Fruit fly (Drosophila melanogaster): ENCODE measurements around the gene pins.
A peak's percentile ranks its signal among the peaks of the same experiment; 100 is the strongest.

The pins gene

dm6 chr3R:27556972-27557371 is 25.7 kb upstream of the pins start (continued):
- TF ChIP-seq fru (optimal IDR thresholded peaks at IDR 0.05), result no peak
- TF ChIP-seq CG18476 (GFP tag; optimal IDR thresholded peaks at IDR 0.05), result no peak
- no peak for TF ChIP-seq stwl (tag; optimal IDR thresholded peaks at IDR 0.05)
- no peak for TF ChIP-seq CHES-1-like (GFP tag; optimal IDR thresholded peaks at IDR 0.05)
- no peak for TF ChIP-seq CG42726 (GFP tag; IDR thresholded peaks at IDR 0.05; ENCODE audit: partially characterized antibody)
- no peak for TF ChIP-seq HLHmδ (GFP tag; optimal IDR thresholded peaks at IDR 0.05)
- TF ChIP-seq tll (GFP tag; optimal IDR thresholded peaks at IDR 0.05), result no peak
- no peak for TF ChIP-seq luna (GFP tag; optimal IDR thresholded peaks at IDR 0.05)
- no peak for TF ChIP-seq CG2116 (GFP tag; optimal IDR thresholded peaks at IDR 0.05)
- TF ChIP-seq CG12104 (GFP tag; optimal IDR thresholded peaks at IDR 0.05), result no peak
- TF ChIP-seq gro (GFP tag; optimal IDR thresholded peaks at IDR 0.05), result peak; percentile 39
- TF ChIP-seq oc (tag; optimal IDR thresholded peaks at IDR 0.05), result no peak
- TF ChIP-seq CG33213 (GFP tag; optimal IDR thresholded peaks at IDR 0.05), result no peak
- no peak for TF ChIP-seq CG10267 (tag; optimal IDR thresholded peaks at IDR 0.05)
- no peak for TF ChIP-seq Neu2 (GFP tag; optimal IDR thresholded peaks at IDR 0.05; ENCODE audit: borderline replicate concordance)
- no peak for TF ChIP-seq Ets65A (GFP tag)
- no peak for TF ChIP-seq sna (GFP tag; IDR thresholded peaks at IDR 0.05; ENCODE audit: partially characterized antibody)
- no peak for TF ChIP-seq CG15479 (GFP tag; optimal IDR thresholded peaks at IDR 0.05)
- TF ChIP-seq CG12071 (GFP tag; optimal IDR thresholded peaks at IDR 0.05), result peak; percentile 15
- TF ChIP-seq scrt (GFP tag; optimal IDR thresholded peaks at IDR 0.05), result peak; percentile 24
- peak; percentile 8 to 24 for TF ChIP-seq Hr51 (GFP tag; optimal IDR thresholded peaks at IDR 0.05)
- TF ChIP-seq CG6175 (GFP tag; IDR thresholded peaks at IDR 0.05), result no peak
- no peak for TF ChIP-seq run (tag; optimal IDR thresholded peaks at IDR 0.05)
- peak; percentile 33 for TF ChIP-seq CG3995 (GFP tag; optimal IDR thresholded peaks at IDR 0.05)
- TF ChIP-seq p53 (GFP tag; optimal IDR thresholded peaks at IDR 0.05), result no peak
- TF ChIP-seq slbo (GFP tag; IDR thresholded peaks at IDR 0.05), result peak; percentile 81
- TF ChIP-seq sens-2 (GFP tag; IDR thresholded peaks at IDR 0.05), result no peak
- TF ChIP-seq CG4328 (GFP tag; optimal IDR thresholded peaks at IDR 0.05), result no peak
- no peak for TF ChIP-seq lbe (GFP tag; optimal IDR thresholded peaks at IDR 0.05)
- TF ChIP-seq shn (GFP tag; optimal IDR thresholded peaks at IDR 0.05), result peak; percentile 13
- TF ChIP-seq Kr (GFP tag; optimal IDR thresholded peaks at IDR 0.05), result no peak
- peak; percentile 45; the same call in 1 of the 2 replicates for TF ChIP-seq CG11247 (GFP tag; IDR thresholded peaks at IDR 0.05)
- peak; percentile 1 for TF ChIP-seq org-1 (GFP tag; optimal IDR thresholded peaks at IDR 0.05)
- TF ChIP-seq jigr1 (GFP tag; IDR thresholded peaks at IDR 0.05), result no peak
- TF ChIP-seq CG8089 (GFP tag; optimal IDR thresholded peaks at IDR 0.05), result no peak
- peak; percentile 15 for TF ChIP-seq Sox102F (GFP tag; optimal IDR thresholded peaks at IDR 0.05)
- TF ChIP-seq CG12236 (GFP tag; optimal IDR thresholded peaks at IDR 0.05), result no peak
- no peak for TF ChIP-seq CG13775 (GFP tag; optimal IDR thresholded peaks at IDR 0.05)
- TF ChIP-seq Aef1 (GFP tag; IDR thresholded peaks at IDR 0.05), result peak; percentile 41; the same call in 2 of the 3 replicates
- TF ChIP-seq Trl (optimal IDR thresholded peaks at IDR 0.05), result no peak
- TF ChIP-seq Trl (GFP tag; optimal IDR thresholded peaks at IDR 0.05), result no peak
- no peak for TF ChIP-seq aop (GFP tag; IDR thresholded peaks at IDR 0.05)
- TF ChIP-seq sima (GFP tag; optimal IDR thresholded peaks at IDR 0.05), result no peak
- TF ChIP-seq CG6854 (GFP tag; optimal IDR thresholded peaks at IDR 0.05), result no peak
- no peak for TF ChIP-seq kni (GFP tag; optimal IDR thresholded peaks at IDR 0.05)
- TF ChIP-seq CG3407 (GFP tag; optimal IDR thresholded peaks at IDR 0.05), result no peak
- TF ChIP-seq salm (tag; optimal IDR thresholded peaks at IDR 0.05), result no peak
- TF ChIP-seq CG1792 (GFP tag; optimal IDR thresholded peaks at IDR 0.05), result peak; percentile 45
- TF ChIP-seq CG15601 (tag; optimal IDR thresholded peaks at IDR 0.05), result no peak
- TF ChIP-seq tup (GFP tag; optimal IDR thresholded peaks at IDR 0.05), result no peak
- TF ChIP-seq CG33557 (GFP tag; optimal IDR thresholded peaks at IDR 0.05), result no peak
- TF ChIP-seq bbx (GFP tag; IDR thresholded peaks at IDR 0.05; ENCODE audit: partially characterized antibody), result no peak

Measured in whole organism, embryonic.